Worm (Caenorhabditis elegans) whole organism, L4 larva: Measurements from ENCODE around the gene str-175.

ENCODE experiments used
- F26F4.8 ChIP-seq: fragments of 200-800 bp; sonication (Bioruptor generic); conservative IDR thresholded peaks from 2 replicates; pipeline ENCODE4 v1.3.6; 2022; ENCODE audit warnings: missing genetic modification characterization, missing compliant biosample characterization
- F44E2.7 ChIP-seq: fragments of 200-800 bp; sonication (Bioruptor generic); IDR thresholded peaks from 2 replicates; pipeline ENCODE4 v2.1.2; 2022; ENCODE audit warnings: missing genetic modification characterization, missing compliant biosample characterization
- T20F7.1 ChIP-seq: fragments of 200-800 bp; sonication (Bioruptor generic); optimal IDR thresholded peaks from 2 replicates; lab custom pipeline; 2018; ENCODE audit warnings: mild to moderate bottlenecking, missing genetic modification characterization, missing compliant biosample characterization
- Y75B8A.6 ChIP-seq: fragments of 200-800 bp; sonication (Bioruptor generic); IDR thresholded peaks from 2 replicates; pipeline ENCODE4 v1.3.6; 2022; ENCODE audit warnings: missing genetic modification reagents, missing genetic modification characterization, missing compliant biosample characterization
- ZK337.2 ChIP-seq: fragments of 200-800 bp; sonication (Bioruptor generic); IDR thresholded peaks from 2 replicates; pipeline ENCODE4 v1.3.6; 2022; ENCODE audit warnings: missing genetic modification reagents, missing genetic modification characterization, missing compliant biosample characterization
- aha-1 ChIP-seq: fragments of 150-350 bp; peaks from one replicate; lab custom pipeline; 2014; ENCODE audit warnings: missing biosample characterization, missing genetic modification characterization
- ama-1 ChIP-seq: fragments of 150-350 bp; optimal IDR thresholded peaks from 2 replicates; lab custom pipeline; 2014; ENCODE audit warnings: inconsistent platforms, mixed read lengths
- ceh-28 ChIP-seq: fragments of 150-350 bp; optimal IDR thresholded peaks from 2 replicates; lab custom pipeline; 2014; ENCODE audit warnings: missing biosample characterization, missing genetic modification reagents, missing genetic modification characterization
- ceh-82 ChIP-seq: sonication (generic microtip); optimal IDR thresholded peaks from 2 replicates; lab custom pipeline; 2017; ENCODE audit warnings: missing biosample characterization, missing genetic modification characterization
- daf-16 ChIP-seq, 3 experiments: sonication (generic microtip); optimal IDR thresholded peaks; 2 replicates each; lab custom pipeline; 2016 to 2017; ENCODE audit warnings: missing genetic modification characterization in 3 of 3, missing genetic modification reagents in 3 of 3, mild to moderate bottlenecking in 2 of 3, missing compliant biosample characterization in 2 of 3, missing biosample characterization in 1 of 3, moderate library complexity in 1 of 3
- dmd-6 ChIP-seq: fragments of 200-800 bp; sonication (Bioruptor generic); IDR thresholded peaks from 2 replicates; pipeline ENCODE4 v1.3.6; 2022; ENCODE audit warnings: missing genetic modification reagents, missing genetic modification characterization, missing compliant biosample characterization
- dmd-8 ChIP-seq: fragments of 200-800 bp; sonication (Bioruptor generic); IDR thresholded peaks from 2 replicates; pipeline ENCODE4 v1.3.6; 2022; ENCODE audit warnings: missing genetic modification characterization, missing compliant biosample characterization
- dve-1 ChIP-seq: sonication (generic microtip); optimal IDR thresholded peaks from 2 replicates; lab custom pipeline; 2017; ENCODE audit warnings: antibody characterized with exemption, mild to moderate bottlenecking, missing genetic modification characterization, missing compliant biosample characterization; ENCODE audit not compliant: insufficient read depth
- egl-27 ChIP-seq: sonication (generic microtip); optimal IDR thresholded peaks from 3 replicates; lab custom pipeline; 2017; ENCODE audit warnings: missing biosample characterization, missing genetic modification reagents, missing genetic modification characterization
- hif-1 ChIP-seq, 2 experiments: sonication (generic microtip); optimal IDR thresholded peaks; 2 replicates each; lab custom pipeline; 2016 to 2017; ENCODE audit warnings: missing compliant biosample characterization in 2 of 2, missing genetic modification characterization in 2 of 2, missing genetic modification reagents in 2 of 2, missing genotype in 2 of 2, mild to moderate bottlenecking in 1 of 2
- hlh-11 ChIP-seq: fragments of 200-800 bp; sonication (Bioruptor generic); optimal IDR thresholded peaks from 2 replicates; lab custom pipeline; 2018; ENCODE audit warnings: mild to moderate bottlenecking, missing genetic modification characterization, missing compliant biosample characterization
- hlh-30 ChIP-seq: sonication (generic microtip); optimal IDR thresholded peaks from 2 replicates; lab custom pipeline; 2017; ENCODE audit warnings: antibody characterized with exemption, mild to moderate bottlenecking, missing genetic modification characterization, missing compliant biosample characterization; ENCODE audit not compliant: insufficient read depth
- hmg-1.1 ChIP-seq: fragments of 200-800 bp; sonication (Bioruptor generic); IDR thresholded peaks from 2 replicates; pipeline ENCODE4 v1.3.6; 2022; ENCODE audit warnings: missing genetic modification reagents, missing genetic modification characterization, missing compliant biosample characterization
- lin-15B ChIP-seq: fragments of 150-350 bp; sonication (generic microtip); optimal IDR thresholded peaks from 3 replicates; lab custom pipeline; 2014; ENCODE audit warnings: missing biosample characterization, missing genetic modification characterization
- lin-39 ChIP-seq: fragments of 150-350 bp; optimal IDR thresholded peaks from 2 replicates; lab custom pipeline; 2014; ENCODE audit warnings: missing biosample characterization, missing genetic modification reagents, missing genetic modification characterization
- madf-5 ChIP-seq, 2 experiments: fragments of 200-800 bp; sonication (Bioruptor generic); IDR thresholded peaks; 2 replicates each; pipeline ENCODE4 v1.3.6; 2022; ENCODE audit warnings: missing compliant biosample characterization in 2 of 2, missing genetic modification characterization in 2 of 2
- mdl-1 ChIP-seq, 2 experiments: fragments of 150-350 bp in 1 of 2; sonication (generic microtip) in 1 of 2; optimal IDR thresholded peaks; 2 replicates each; lab custom pipeline; 2014 to 2017; ENCODE audit warnings: missing biosample characterization in 2 of 2, missing genetic modification characterization in 2 of 2
- mes-2 ChIP-seq: sonication (generic microtip); optimal IDR thresholded peaks from 2 replicates; lab custom pipeline; 2016; ENCODE audit warnings: missing genotype, mild to moderate bottlenecking, missing genetic modification characterization, missing compliant biosample characterization; ENCODE audit not compliant: poor library complexity, severe bottlenecking
- mxl-2 ChIP-seq: fragments of 200-800 bp; sonication (Bioruptor generic); conservative IDR thresholded peaks from 2 replicates; pipeline ENCODE4 v1.3.6; 2022; ENCODE audit warnings: missing genetic modification reagents, missing genetic modification characterization, missing compliant biosample characterization
- nhr-10 ChIP-seq: fragments of 150-350 bp; optimal IDR thresholded peaks from 2 replicates; lab custom pipeline; 2014; ENCODE audit warnings: missing biosample characterization, missing genetic modification characterization
- nhr-102 ChIP-seq: sonication (generic microtip); optimal IDR thresholded peaks from 2 replicates; lab custom pipeline; 2016; ENCODE audit warnings: mild to moderate bottlenecking, missing genetic modification characterization, moderate library complexity, missing compliant biosample characterization
- nhr-11 ChIP-seq: fragments of 150-350 bp; optimal IDR thresholded peaks from 2 replicates; lab custom pipeline; 2014; ENCODE audit warnings: missing biosample characterization, missing genetic modification characterization
- nhr-28 ChIP-seq: fragments of 150-350 bp; optimal IDR thresholded peaks from 2 replicates; lab custom pipeline; 2014; ENCODE audit warnings: missing biosample characterization, missing genetic modification characterization
- nhr-41 ChIP-seq: fragments of 200-800 bp; sonication (Bioruptor generic); IDR thresholded peaks from 2 replicates; pipeline ENCODE4 v1.3.6; 2022; ENCODE audit warnings: missing genetic modification reagents, missing genetic modification characterization, missing compliant biosample characterization
- nhr-76 ChIP-seq: fragments of 150-350 bp; optimal IDR thresholded peaks from 2 replicates; lab custom pipeline; 2014; ENCODE audit warnings: missing biosample characterization, missing genetic modification characterization
- pqm-1 ChIP-seq: sonication (generic microtip); optimal IDR thresholded peaks from 2 replicates; lab custom pipeline; 2017; ENCODE audit warnings: missing biosample characterization, missing genetic modification characterization
- unc-130 ChIP-seq: sonication (generic microtip); optimal IDR thresholded peaks from 2 replicates; lab custom pipeline; 2016; ENCODE audit warnings: missing genetic modification reagents, missing genetic modification characterization, missing compliant biosample characterization
- zag-1 ChIP-seq: fragments of 150-350 bp; optimal IDR thresholded peaks from 2 replicates; lab custom pipeline; 2014; ENCODE audit warnings: missing biosample characterization, missing genetic modification characterization

Gene str-175

ce11 chrIV:4858573-4858972, 11.9 kb downstream of the str-175 start, which contains the start of gene Y17G9A.3:
Y17G9A.3 (minus strand) TSS chrIV:4858673.
- TF ChIP-seq hmg-1.1 (GFP tag; lab: Robert Waterston, UW): no peak

ce11 chrIV:4856195-4856594, 14.3 kb downstream of the str-175 start, which contains the start of gene Y17G9A.2:
Y17G9A.2 (minus strand) TSS chrIV:4856295.
- TF ChIP-seq mes-2 (tag; lab: Kevin White, UChicago) (no peak), ceh-28 (tag; lab: Kevin White, UChicago) (no peak), F26F4.8 (no peak), zag-1 (tag; lab: Kevin White, UChicago) (no peak), pqm-1 (no peak), nhr-11 (tag; lab: Kevin White, UChicago) (no peak), dmd-6 (GFP tag; lab: Robert Waterston, UW) (no peak), madf-5 (GFP tag; IDR thresholded peaks at IDR 0.05; lab: Robert Waterston, UW) (no peak), F44E2.7 (GFP tag; lab: Robert Waterston, UW) (no peak), dmd-8 (GFP tag; lab: Robert Waterston, UW) (no peak)

- no peak for TF ChIP-seq ama-1 (lab: Kevin White, UChicago)
These were observed 23.7 kb downstream of the str-175 start, which contains the start of gene tat-2 for ce11 chrIV:4846793-4847192. tat-2 (minus strand) TSS chrIV:4846893.

- TF ChIP-seq nhr-10 (tag; lab: Kevin White, UChicago) (no peak), hmg-1.1 (GFP tag; lab: Robert Waterston, UW) (no peak), nhr-41 (GFP tag; lab: Robert Waterston, UW) (no peak), dmd-8 (GFP tag; lab: Robert Waterston, UW) (no peak), pqm-1 (peak; percentile 69), T20F7.1 (GFP tag; lab: Kevin White, UChicago) (no peak), nhr-28 (tag; lab: Kevin White, UChicago) (peak; percentile 8), dve-1 (tag; lab: Kevin White, UChicago) (no peak), egl-27 (tag; lab: Kevin White, UChicago) (no peak), nhr-102 (tag; lab: Kevin White, UChicago) (no peak), hlh-30 (tag; lab: Kevin White, UChicago) (no peak), ZK337.2 (no peak)
These were observed 28.4 kb downstream of the str-175 start for ce11 chrIV:4842030-4842429.

- no peak for TF ChIP-seq nhr-10 (tag; lab: Kevin White, UChicago)
- peak; percentile 91 for TF ChIP-seq aha-1
These were observed 40.8 kb downstream of the str-175 start for ce11 chrIV:4829641-4830040.

- TF ChIP-seq lin-39 (tag; lab: Kevin White, UChicago) (no peak), mes-2 (tag; lab: Kevin White, UChicago) (no peak), hif-1 (tag; optimal IDR thresholded peaks at IDR 0.05; lab: Kevin White, UChicago) (no peak), nhr-76 (tag; lab: Kevin White, UChicago) (no peak), Y75B8A.6 (no peak), ceh-82 (tag; lab: Kevin White, UChicago) (no peak), hlh-11 (tag; lab: Kevin White, UChicago) (no peak), mdl-1 (tag; optimal IDR thresholded peaks at IDR 0.05; lab: Kevin White, UChicago) (no peak), unc-130 (GFP tag; lab: Kevin White, UChicago) (no peak), daf-16 (GFP tag; optimal IDR thresholded peaks at IDR 0.05; lab: Kevin White, UChicago) (no peak), daf-16 (tag; optimal IDR thresholded peaks at IDR 0.05; lab: Kevin White, UChicago) (no peak), lin-15B (tag; lab: Kevin White, UChicago) (no peak), mxl-2 (GFP tag; lab: Robert Waterston, UW) (no peak), nhr-28 (tag; lab: Kevin White, UChicago) (no peak), dve-1 (tag; lab: Kevin White, UChicago) (no peak), F44E2.7 (GFP tag; lab: Robert Waterston, UW) (no peak)
These were observed 43.2 kb downstream of the str-175 start, which contains the start of gene mpz-4 for ce11 chrIV:4827219-4827618. mpz-4 (minus strand) TSS chrIV:4827319.
